Fruit fly (Drosophila melanogaster) Kc167 (cell line): Measurements from ENCODE around the gene gdl.

Experiments
- Myc ChIP-seq: fragments of >200 bp; optimal IDR thresholded peaks from 2 replicates; lab custom pipeline; 2017; ENCODE audit warnings: missing external identifiers
- Sin3A ChIP-seq: fragments of >200 bp; optimal IDR thresholded peaks from 2 replicates; lab custom pipeline; 2018; ENCODE audit warnings: missing external identifiers
- h ChIP-seq: fragments of >200 bp; optimal IDR thresholded peaks from 3 replicates; lab custom pipeline; 2018; ENCODE audit warnings: missing external identifiers
- insv ChIP-seq: fragments of >200 bp; optimal IDR thresholded peaks from 3 replicates; lab custom pipeline; 2018; ENCODE audit warnings: missing external identifiers
- psq ChIP-seq: fragments of >200 bp; optimal IDR thresholded peaks from 2 replicates; lab custom pipeline; 2017; ENCODE audit warnings: missing external identifiers
- ttk ChIP-seq: sonication (Bioruptor generic); optimal IDR thresholded peaks from 2 replicates; lab custom pipeline; 2017; ENCODE audit warnings: missing external identifiers

Gene gdl

DNA sequence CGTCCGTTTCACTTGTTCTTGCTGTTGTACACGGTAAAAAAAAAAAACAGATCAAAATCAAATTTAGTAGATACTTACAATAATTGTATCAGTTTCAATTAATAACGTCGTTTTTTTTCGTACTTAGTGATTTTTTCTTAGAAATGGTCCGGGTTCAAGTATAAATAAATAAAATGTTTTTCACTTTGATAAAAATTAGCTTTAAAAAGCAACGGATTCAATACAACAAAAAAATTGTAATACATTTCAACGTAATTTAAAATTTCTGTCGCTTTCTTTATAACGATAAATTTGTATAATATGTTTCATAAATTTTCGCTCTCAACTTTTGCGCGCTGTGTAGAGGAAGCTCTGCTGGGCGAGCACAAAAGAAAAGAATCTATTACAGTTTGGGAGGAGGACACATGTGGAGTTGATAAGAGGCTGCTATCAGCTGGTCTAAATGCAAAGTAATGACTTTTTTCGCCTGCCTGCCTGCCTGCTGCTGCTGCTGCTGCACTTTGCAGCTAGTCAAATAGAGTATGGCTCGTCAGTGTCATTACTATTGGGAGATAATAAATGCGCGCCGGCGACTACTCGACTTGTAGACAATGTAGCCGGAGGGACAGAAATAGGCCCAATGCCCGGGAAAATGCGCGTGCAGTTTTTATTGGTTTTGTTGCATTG lies 28.8 kb downstream of the gdl start:
- TF ChIP-seq ttk (lab: Kevin White, UChicago) (no peak), psq (no peak), Sin3A (lab: Kevin White, UChicago) (no peak), insv (lab: Kevin White, UChicago) (no peak), Myc (lab: Kevin White, UChicago) (no peak), h (lab: Kevin White, UChicago) (no peak)

DNA sequence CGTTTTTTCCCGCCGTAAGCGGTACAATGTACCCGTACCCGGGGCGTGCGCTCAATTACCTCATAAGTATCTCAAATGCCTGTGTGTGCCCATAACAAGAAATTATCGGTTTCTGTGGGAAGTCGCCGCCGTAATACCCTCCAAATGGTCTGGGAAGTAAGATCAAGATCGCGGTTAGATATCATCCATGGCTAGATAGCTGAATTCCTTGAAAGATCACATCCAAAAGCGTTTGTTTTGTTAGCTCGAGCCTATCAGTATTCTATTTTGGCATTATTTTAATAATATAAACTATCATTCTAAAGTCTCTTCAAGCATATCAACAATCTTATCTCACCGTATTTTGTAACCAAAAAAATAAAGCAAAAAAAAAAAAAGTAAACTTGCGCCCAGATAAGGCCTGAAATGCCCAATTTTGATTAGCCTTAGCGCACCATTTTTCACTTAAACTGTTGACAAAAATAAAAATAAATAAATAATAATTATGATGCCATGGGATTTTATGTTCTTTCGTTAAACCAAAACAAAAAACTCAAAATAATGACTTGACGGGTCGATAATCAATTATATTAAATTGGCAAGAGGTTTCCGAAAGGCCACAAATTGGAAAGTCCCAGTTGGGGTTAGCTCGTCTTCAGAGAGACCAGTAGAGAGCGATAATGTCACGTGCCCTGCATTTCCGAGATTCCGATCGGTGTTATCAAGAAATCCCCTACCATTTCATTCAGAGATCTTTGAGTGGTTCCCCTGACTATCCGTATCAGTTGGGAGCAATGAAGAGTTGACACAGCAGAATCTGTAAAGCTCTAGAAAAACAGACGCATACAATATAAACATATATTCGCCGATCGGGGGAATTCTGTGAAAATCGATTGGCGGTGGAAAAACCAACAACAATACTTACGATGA lies 29.6 kb downstream of the gdl start:
- TF ChIP-seq insv (lab: Kevin White, UChicago) (no peak), Sin3A (lab: Kevin White, UChicago) (no peak), Myc (lab: Kevin White, UChicago) (no peak), h (lab: Kevin White, UChicago) (no peak), ttk (lab: Kevin White, UChicago) (no peak), psq (no peak)

DNA sequence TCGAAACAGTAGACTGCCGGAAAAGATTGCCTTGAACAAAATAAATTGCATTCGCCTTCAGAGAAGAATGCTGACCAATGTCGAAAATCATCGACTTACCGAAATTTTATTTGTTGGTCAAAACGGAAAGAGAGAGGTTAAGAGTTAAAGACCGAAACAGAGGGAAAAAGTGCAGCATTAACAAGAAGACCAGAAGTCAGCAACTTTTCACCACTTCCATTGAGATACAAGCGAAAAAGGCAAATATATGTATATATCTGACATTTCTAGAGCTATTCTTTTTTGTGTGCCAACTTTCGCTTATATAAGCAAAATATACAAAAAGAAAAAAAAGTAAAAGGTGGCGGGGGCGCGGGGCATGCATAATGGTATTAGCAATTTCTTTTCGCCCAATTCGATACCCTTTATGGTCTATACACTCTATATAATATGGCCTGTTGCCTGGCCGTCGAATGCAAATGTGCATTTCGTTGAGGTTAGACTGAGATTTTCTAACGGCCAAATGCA lies 30.7 kb downstream of the gdl start:
- no peak for TF ChIP-seq Sin3A (lab: Kevin White, UChicago)
- TF ChIP-seq ttk (lab: Kevin White, UChicago), result no peak
- TF ChIP-seq h (lab: Kevin White, UChicago), result no peak
- no peak for TF ChIP-seq insv (lab: Kevin White, UChicago)
- TF ChIP-seq psq, result no peak
- TF ChIP-seq Myc (lab: Kevin White, UChicago), result no peak

DNA sequence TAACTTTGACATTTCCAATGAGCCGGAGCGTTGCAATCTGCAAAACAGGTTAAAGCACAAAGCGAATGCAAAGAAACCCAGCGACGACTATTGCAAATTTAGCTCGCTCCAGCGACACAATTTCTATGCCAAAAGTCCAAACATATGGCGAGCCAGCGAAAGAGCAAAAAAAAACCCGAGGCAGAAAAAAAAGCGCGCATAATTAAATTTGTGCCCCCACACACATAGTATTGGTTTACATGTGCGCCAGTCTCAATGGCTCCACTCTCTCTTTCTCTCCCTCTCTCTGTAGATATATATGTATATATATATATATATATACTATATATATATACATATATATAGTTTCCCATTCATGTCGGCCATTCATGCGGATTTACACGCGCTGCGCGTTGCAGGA lies 31.4 kb downstream of the gdl start:
- TF ChIP-seq Sin3A (lab: Kevin White, UChicago), result no peak
- TF ChIP-seq h (lab: Kevin White, UChicago), result no peak
- no peak for TF ChIP-seq ttk (lab: Kevin White, UChicago)
- TF ChIP-seq insv (lab: Kevin White, UChicago), result no peak
- TF ChIP-seq psq, result no peak
- no peak for TF ChIP-seq Myc (lab: Kevin White, UChicago)

DNA sequence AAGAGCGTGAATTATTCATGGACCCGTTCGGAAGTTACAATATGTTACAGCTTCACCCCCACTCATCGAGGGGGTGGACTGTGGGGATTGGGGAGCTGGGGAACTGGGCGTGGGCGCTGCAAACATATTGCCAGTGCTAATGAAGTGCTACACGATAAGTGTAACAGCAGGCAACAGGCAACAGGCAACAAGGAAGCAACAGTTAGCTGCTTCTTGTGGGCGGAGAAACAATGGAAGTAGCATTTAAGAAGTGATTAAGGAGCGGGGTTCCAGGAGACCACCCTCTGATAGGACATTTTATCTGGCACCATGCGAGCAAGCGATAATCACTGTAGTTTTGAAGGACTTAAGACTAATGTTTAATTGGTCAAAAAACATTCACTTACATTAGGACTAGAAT lies 32.0 kb downstream of the gdl start:
- no peak for TF ChIP-seq Myc (lab: Kevin White, UChicago)
- no peak for TF ChIP-seq ttk (lab: Kevin White, UChicago)
- no peak for TF ChIP-seq Sin3A (lab: Kevin White, UChicago)
- TF ChIP-seq psq, result no peak
- TF ChIP-seq h (lab: Kevin White, UChicago), result no peak
- no peak for TF ChIP-seq insv (lab: Kevin White, UChicago)

DNA sequence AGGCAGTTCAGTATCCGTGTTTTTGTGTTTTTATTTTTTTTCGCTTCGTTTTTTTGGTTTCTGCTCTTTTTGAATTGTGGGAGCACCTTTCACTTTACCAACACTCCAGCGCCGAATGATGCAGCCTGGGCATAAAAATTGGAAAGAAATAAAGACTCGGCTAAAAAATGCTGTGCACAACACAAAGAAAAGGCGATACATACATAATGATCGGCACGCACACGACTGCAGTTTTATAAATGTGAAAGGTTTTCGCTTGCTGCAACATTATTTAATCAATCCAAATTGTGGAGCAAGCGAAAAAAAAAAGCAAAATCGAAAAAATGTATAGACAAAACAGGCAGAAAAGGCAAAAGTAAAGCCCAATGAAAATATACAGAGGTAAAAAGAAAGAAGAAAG lies 33.8 kb downstream of the gdl start:
- TF ChIP-seq h (lab: Kevin White, UChicago) (no peak), psq (no peak), Sin3A (lab: Kevin White, UChicago) (no peak), insv (lab: Kevin White, UChicago) (no peak), ttk (lab: Kevin White, UChicago) (no peak)

DNA sequence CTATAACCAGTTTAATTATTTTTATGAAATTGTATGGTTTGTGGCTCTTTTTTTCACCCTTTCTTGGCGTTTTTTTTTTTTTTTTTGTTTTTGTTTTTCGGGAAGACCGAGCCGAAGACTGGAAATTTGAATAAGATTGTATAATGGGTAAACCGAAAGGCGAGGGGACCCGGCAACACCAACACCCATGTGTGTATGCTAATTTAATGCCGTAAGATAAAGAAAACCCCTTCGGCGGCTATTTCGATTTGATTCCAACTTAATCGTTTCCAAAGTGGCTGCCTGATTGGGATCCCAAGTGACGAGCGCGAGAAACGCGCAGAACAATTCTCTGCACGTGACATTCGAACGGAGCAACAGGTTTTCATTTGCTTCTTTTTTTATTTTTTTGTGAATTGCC lies 34.2 kb downstream of the gdl start:
- TF ChIP-seq h (lab: Kevin White, UChicago) (no peak), Sin3A (lab: Kevin White, UChicago) (no peak), insv (lab: Kevin White, UChicago) (no peak), ttk (lab: Kevin White, UChicago) (no peak), psq (no peak), Myc (lab: Kevin White, UChicago) (no peak)

DNA sequence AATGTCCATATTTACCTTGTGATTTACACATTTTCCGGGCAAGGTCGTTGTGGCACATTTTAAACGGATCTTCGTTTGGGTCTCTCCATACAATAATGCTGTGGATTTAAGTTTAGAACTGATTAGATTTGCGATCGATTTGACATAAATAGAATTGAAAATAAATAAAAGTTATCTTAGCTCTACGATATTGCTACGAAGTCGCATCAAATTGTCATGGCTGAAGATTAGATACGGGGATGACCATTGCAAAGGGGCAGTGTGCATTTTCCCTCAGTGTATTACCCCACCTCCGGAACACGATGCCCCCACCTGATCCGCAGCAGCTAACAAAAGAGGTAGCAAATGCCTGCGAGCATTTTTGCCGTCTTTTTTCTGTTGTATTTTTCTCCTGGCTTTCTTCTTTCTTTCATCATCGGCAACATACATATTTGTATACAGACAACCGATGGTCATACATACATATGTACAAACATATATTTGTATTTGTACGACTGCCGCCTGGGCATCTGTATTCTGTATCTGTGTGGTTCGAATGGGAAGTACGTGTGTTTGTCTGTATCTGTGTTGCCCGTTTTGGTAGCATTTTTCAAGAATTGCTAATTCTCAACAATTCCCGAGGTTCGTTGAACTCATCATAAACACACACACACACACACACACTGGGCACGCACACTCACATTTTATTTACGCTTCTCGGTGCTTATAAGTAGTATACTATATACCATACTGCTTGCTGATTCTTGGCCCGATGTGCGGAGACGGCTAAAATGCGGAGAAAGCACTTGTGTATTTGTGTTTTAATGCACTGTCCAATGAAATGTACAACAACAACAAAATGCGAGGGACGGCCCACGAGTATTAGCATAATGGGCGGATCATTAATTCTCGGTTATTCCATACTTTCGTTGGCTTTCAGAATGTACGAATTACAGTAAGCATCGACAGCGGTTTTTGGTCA lies 35.5 kb downstream of the gdl start:
- TF ChIP-seq ttk (lab: Kevin White, UChicago) (no peak), insv (lab: Kevin White, UChicago) (no peak), h (lab: Kevin White, UChicago) (no peak), Sin3A (lab: Kevin White, UChicago) (no peak), Myc (lab: Kevin White, UChicago) (no peak), psq (no peak)

DNA sequence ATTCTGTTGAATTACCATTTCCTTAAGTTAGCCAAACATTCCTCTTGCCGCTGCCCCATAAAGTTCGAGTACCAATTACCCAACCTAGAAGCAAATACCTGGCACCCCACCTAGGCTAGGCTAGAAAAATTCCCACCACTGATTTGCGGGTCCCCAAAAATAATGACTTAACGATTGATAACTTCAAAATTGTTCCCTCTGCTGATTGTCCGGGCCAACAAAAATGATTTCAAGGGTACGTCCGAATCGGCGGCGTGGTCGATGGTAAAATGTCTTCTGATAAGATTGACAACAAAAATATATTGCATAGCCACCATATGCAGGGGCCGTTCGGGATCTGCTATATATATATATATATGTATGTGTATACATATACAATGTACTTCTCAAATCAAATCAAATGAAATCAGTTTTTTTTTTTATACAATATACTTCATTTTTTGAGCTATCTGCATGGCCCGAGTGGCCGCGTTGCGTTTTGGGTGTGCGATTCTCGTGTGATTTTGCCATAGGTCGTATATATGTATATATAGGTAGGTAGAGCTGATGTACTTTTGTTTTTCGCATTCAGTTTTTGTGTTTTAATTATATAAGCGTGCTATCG lies 38.0 kb downstream of the gdl start:
- TF ChIP-seq h (lab: Kevin White, UChicago) (no peak), ttk (lab: Kevin White, UChicago) (no peak), Myc (lab: Kevin White, UChicago) (no peak), psq (no peak), Sin3A (lab: Kevin White, UChicago) (no peak), insv (lab: Kevin White, UChicago) (no peak)

DNA sequence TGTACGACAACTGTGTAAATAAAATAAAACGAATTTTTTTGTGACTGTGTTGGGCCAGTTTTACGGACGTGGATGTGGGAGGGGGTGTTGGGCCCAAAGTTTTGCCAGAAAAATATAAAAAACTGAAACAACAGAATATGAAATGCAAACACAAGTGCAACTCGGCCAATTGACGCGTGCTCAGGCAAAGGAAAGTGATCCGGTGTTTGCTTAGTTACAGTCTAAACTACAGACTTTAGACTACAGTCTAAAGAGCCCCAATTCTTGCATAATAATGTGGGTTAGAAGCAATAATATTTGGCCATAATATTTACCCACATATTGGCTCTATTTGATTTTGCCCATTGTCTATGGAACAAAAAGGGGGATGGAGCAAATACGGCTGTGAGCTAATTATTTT lies 39.6 kb downstream of the gdl start:
- TF ChIP-seq insv (lab: Kevin White, UChicago) (no peak), psq (no peak), h (lab: Kevin White, UChicago) (no peak), ttk (lab: Kevin White, UChicago) (no peak), Myc (lab: Kevin White, UChicago) (no peak), Sin3A (lab: Kevin White, UChicago) (no peak)
